Worm (Caenorhabditis elegans) whole organism, late embryonic: ENCODE data around the gene Y76B12C.3.

Source experiments
- C38D4.7 ChIP-seq: fragments of 200-800 bp; sonication (Bioruptor generic); optimal IDR thresholded peaks from 2 replicates; lab custom pipeline; 2018; ENCODE audit warnings: mild to moderate bottlenecking, missing genetic modification characterization, moderate library complexity, missing compliant biosample characterization
- F13H6.1 ChIP-seq: sonication (generic microtip); optimal IDR thresholded peaks from 2 replicates; lab custom pipeline; 2016; ENCODE audit warnings: missing genetic modification characterization, missing compliant biosample characterization
- K02D7.2 ChIP-seq: sonication (generic microtip); optimal IDR thresholded peaks from 2 replicates; lab custom pipeline; 2017; ENCODE audit warnings: mild to moderate bottlenecking, missing genetic modification characterization, missing compliant biosample characterization
- K09A11.1 ChIP-seq: sonication (generic microtip); optimal IDR thresholded peaks from 2 replicates; lab custom pipeline; 2017; ENCODE audit warnings: antibody characterized with exemption, mild to moderate bottlenecking, missing genetic modification characterization, missing compliant biosample characterization; ENCODE audit not compliant: insufficient read depth
- T23F11.4 ChIP-seq: fragments of 200-800 bp; sonication (Bioruptor generic); optimal IDR thresholded peaks from 2 replicates; lab custom pipeline; 2018; ENCODE audit warnings: mild to moderate bottlenecking, missing genetic modification characterization, missing compliant biosample characterization
- Y22D7AL.16 ChIP-seq: sonication (generic microtip); optimal IDR thresholded peaks from 2 replicates; lab custom pipeline; 2016; ENCODE audit warnings: missing genetic modification characterization, missing compliant biosample characterization
- ama-1 ChIP-seq: fragments of 150-350 bp; optimal IDR thresholded peaks from 2 replicates; lab custom pipeline; 2014
- ceh-14 ChIP-seq: sonication (generic microtip); optimal IDR thresholded peaks from 2 replicates; lab custom pipeline; 2016; ENCODE audit warnings: missing genotype, missing genetic modification characterization, missing compliant biosample characterization
- ceh-18 ChIP-seq: sonication (generic microtip); optimal IDR thresholded peaks from 2 replicates; lab custom pipeline; 2016; ENCODE audit warnings: missing genetic modification characterization, missing compliant biosample characterization
- ceh-19 ChIP-seq: fragments of 200-800 bp; sonication (Bioruptor generic); optimal IDR thresholded peaks from 2 replicates; lab custom pipeline; 2018; ENCODE audit warnings: mild to moderate bottlenecking, missing genetic modification characterization, missing compliant biosample characterization
- ceh-2 ChIP-seq: sonication (generic microtip); optimal IDR thresholded peaks from 2 replicates; lab custom pipeline; 2016; ENCODE audit warnings: missing genotype, missing genetic modification characterization, missing compliant biosample characterization
- ceh-31 ChIP-seq: sonication (generic microtip); optimal IDR thresholded peaks from 2 replicates; lab custom pipeline; 2016; ENCODE audit warnings: missing genetic modification characterization, missing compliant biosample characterization
- ceh-6 ChIP-seq: fragments of 200-800 bp; sonication (Bioruptor generic); optimal IDR thresholded peaks from 2 replicates; lab custom pipeline; 2018; ENCODE audit warnings: mild to moderate bottlenecking, missing genetic modification characterization, missing compliant biosample characterization
- che-1 ChIP-seq: sonication (generic microtip); optimal IDR thresholded peaks from 2 replicates; lab custom pipeline; 2016; ENCODE audit warnings: mild to moderate bottlenecking, missing genetic modification characterization, missing compliant biosample characterization
- dmd-4 ChIP-seq: sonication (generic microtip); optimal IDR thresholded peaks from 2 replicates; lab custom pipeline; 2016; ENCODE audit warnings: borderline replicate concordance, missing genetic modification characterization, missing compliant biosample characterization
- dve-1 ChIP-seq: sonication (generic microtip); optimal IDR thresholded peaks from 2 replicates; lab custom pipeline; 2017; ENCODE audit warnings: antibody characterized with exemption, mild to moderate bottlenecking, missing genetic modification characterization, missing compliant biosample characterization
- elt-2 ChIP-seq: sonication (generic microtip); optimal IDR thresholded peaks from 2 replicates; lab custom pipeline; 2016; ENCODE audit warnings: missing genetic modification reagents, missing genetic modification characterization, missing compliant biosample characterization
- fax-1 ChIP-seq: sonication (generic microtip); optimal IDR thresholded peaks from 2 replicates; lab custom pipeline; 2016; ENCODE audit warnings: missing genotype, missing genetic modification characterization, missing compliant biosample characterization
- fkh-6 ChIP-seq: sonication (generic microtip); optimal IDR thresholded peaks from 2 replicates; lab custom pipeline; 2016; ENCODE audit warnings: missing genetic modification characterization, missing compliant biosample characterization
- gmeb-2 ChIP-seq: sonication (generic microtip); optimal IDR thresholded peaks from 2 replicates; lab custom pipeline; 2016; ENCODE audit warnings: missing genetic modification characterization, inconsistent platforms, missing compliant biosample characterization
- hlh-13 ChIP-seq: fragments of 200-800 bp; sonication (Bioruptor generic); optimal IDR thresholded peaks from 2 replicates; lab custom pipeline; 2018; ENCODE audit warnings: mild to moderate bottlenecking, missing genetic modification characterization, missing compliant biosample characterization
- hlh-30 ChIP-seq: sonication (generic microtip); optimal IDR thresholded peaks from 2 replicates; lab custom pipeline; 2017; ENCODE audit warnings: antibody characterized with exemption, missing genetic modification characterization, missing compliant biosample characterization; ENCODE audit not compliant: insufficient read depth
- lin-11 ChIP-seq: fragments of 200-800 bp; sonication (Bioruptor generic); optimal IDR thresholded peaks from 2 replicates; lab custom pipeline; 2018; ENCODE audit warnings: mild to moderate bottlenecking, missing genetic modification characterization, missing compliant biosample characterization
- nfya-1 ChIP-seq: sonication (generic microtip); optimal IDR thresholded peaks from 2 replicates; lab custom pipeline; 2017; ENCODE audit warnings: missing genetic modification characterization, mild to moderate bottlenecking, missing compliant biosample characterization, antibody characterized with exemption, moderate library complexity
- nhr-232 ChIP-seq: sonication (generic microtip); optimal IDR thresholded peaks from 2 replicates; lab custom pipeline; 2016; ENCODE audit warnings: missing genetic modification characterization, missing compliant biosample characterization
- pag-3 ChIP-seq: sonication (generic microtip); optimal IDR thresholded peaks from 2 replicates; lab custom pipeline; 2016; ENCODE audit warnings: missing compliant biosample characterization, missing genetic modification characterization, borderline replicate concordance
- pat-9 ChIP-seq: fragments of 200-800 bp; sonication (Bioruptor generic); optimal IDR thresholded peaks from 2 replicates; lab custom pipeline; 2018; ENCODE audit warnings: mild to moderate bottlenecking, missing genetic modification characterization, moderate library complexity, missing compliant biosample characterization
- pax-1 ChIP-seq: fragments of 150-350 bp; optimal IDR thresholded peaks from 2 replicates; lab custom pipeline; 2014; ENCODE audit warnings: missing biosample characterization, missing genetic modification characterization
- pha-2 ChIP-seq: sonication (generic microtip); optimal IDR thresholded peaks from 2 replicates; lab custom pipeline; 2017; ENCODE audit warnings: mild to moderate bottlenecking, missing genetic modification characterization, missing compliant biosample characterization
- pqm-1 ChIP-seq: sonication (generic microtip); optimal IDR thresholded peaks from 2 replicates; lab custom pipeline; 2016; ENCODE audit warnings: missing genetic modification characterization, missing compliant biosample characterization
- ref-2 ChIP-seq: sonication (generic microtip); optimal IDR thresholded peaks from 2 replicates; lab custom pipeline; 2016; ENCODE audit warnings: missing genetic modification characterization, missing compliant biosample characterization
- rnt-1 ChIP-seq: sonication (generic microtip); optimal IDR thresholded peaks from 2 replicates; lab custom pipeline; 2016; ENCODE audit warnings: missing genetic modification characterization, missing compliant biosample characterization
- sdc-2 ChIP-seq: sonication (generic microtip); optimal IDR thresholded peaks from 2 replicates; lab custom pipeline; 2016; ENCODE audit warnings: missing genotype, missing genetic modification characterization, missing compliant biosample characterization
- sox-4 ChIP-seq: sonication (generic microtip); optimal IDR thresholded peaks from 2 replicates; lab custom pipeline; 2017; ENCODE audit warnings: mild to moderate bottlenecking, missing genetic modification characterization, inconsistent platforms, missing compliant biosample characterization
- syd-9 ChIP-seq: sonication (generic microtip); optimal IDR thresholded peaks from 2 replicates; lab custom pipeline; 2016; ENCODE audit warnings: mild to moderate bottlenecking, missing genetic modification characterization, moderate library complexity, missing compliant biosample characterization
- tbx-2 ChIP-seq: sonication (generic microtip); optimal IDR thresholded peaks from 2 replicates; lab custom pipeline; 2016; ENCODE audit warnings: missing genetic modification characterization, missing compliant biosample characterization
- tbx-7 ChIP-seq: sonication (generic microtip); optimal IDR thresholded peaks from 2 replicates; lab custom pipeline; 2016; ENCODE audit warnings: missing genotype, missing genetic modification characterization, missing compliant biosample characterization
- ttx-3 ChIP-seq: sonication (generic microtip); optimal IDR thresholded peaks from 2 replicates; lab custom pipeline; 2016; ENCODE audit warnings: missing genetic modification reagents, missing genetic modification characterization, missing compliant biosample characterization
- unc-3 ChIP-seq, 2 experiments: fragments of 200-800 bp in 1 of 2; sonication (Bioruptor generic) in 1 of 2; sonication (generic microtip) in 1 of 2; conservative IDR thresholded peaks in 1 of 2; optimal IDR thresholded peaks in 1 of 2; 2 replicates each; pipeline versions ENCODE4 v1.3.6 to Lab custom; 2016 to 2022; ENCODE audit warnings: missing compliant biosample characterization in 2 of 2, missing genetic modification characterization in 2 of 2, missing genetic modification reagents in 1 of 2
- unc-42 ChIP-seq: sonication (generic microtip); optimal IDR thresholded peaks from 2 replicates; lab custom pipeline; 2016; ENCODE audit warnings: missing genotype, missing genetic modification characterization, missing compliant biosample characterization
- unc-86 ChIP-seq: sonication (generic microtip); optimal IDR thresholded peaks from 2 replicates; lab custom pipeline; 2016; ENCODE audit warnings: missing genetic modification characterization, missing compliant biosample characterization
- zip-5 ChIP-seq: sonication (generic microtip); optimal IDR thresholded peaks from 2 replicates; lab custom pipeline; 2016; ENCODE audit warnings: missing genetic modification characterization, missing compliant biosample characterization
- ztf-16 ChIP-seq: sonication (generic microtip); optimal IDR thresholded peaks from 2 replicates; lab custom pipeline; 2017; ENCODE audit warnings: missing genetic modification characterization, missing compliant biosample characterization

The Y76B12C.3 gene

ce11 chrIV:1980961-1981446 lies 7.5 kb downstream of the Y76B12C.3 start, which contains the start of gene Y76B12C.6:
Gene Y76B12C.6 (plus strand): TSS chrIV:1981396.
- TF ChIP-seq K02D7.2 (tag; lab: Kevin White, UChicago): peak; percentile 43
- TF ChIP-seq pax-1: no peak
- no peak for TF ChIP-seq pqm-1
- TF ChIP-seq ceh-14 (tag; lab: Kevin White, UChicago): peak; percentile 52
- no peak for TF ChIP-seq pag-3 (tag; lab: Kevin White, UChicago)
- TF ChIP-seq fax-1 (tag; lab: Kevin White, UChicago): peak; percentile 63
- TF ChIP-seq Y22D7AL.16 (tag; lab: Kevin White, UChicago): peak; percentile 14
- TF ChIP-seq rnt-1 (tag; lab: Kevin White, UChicago): peak; percentile 39
- TF ChIP-seq zip-5: peak; percentile 17
- TF ChIP-seq ttx-3 (tag; lab: Kevin White, UChicago): peak; percentile 60
- peak; percentile 60 for TF ChIP-seq lin-11
- peak; percentile 73 for TF ChIP-seq sox-4 (tag; lab: Kevin White, UChicago)
- TF ChIP-seq dmd-4 (tag; lab: Kevin White, UChicago): peak; percentile 33
- no peak for TF ChIP-seq sdc-2 (tag; lab: Kevin White, UChicago)
- peak; percentile 26 for TF ChIP-seq ref-2 (tag; lab: Kevin White, UChicago)
- peak; percentile 26 for TF ChIP-seq ztf-16 (tag; lab: Kevin White, UChicago)
- no peak for TF ChIP-seq syd-9 (tag; lab: Kevin White, UChicago)
- peak; percentile 51 for TF ChIP-seq ceh-2 (tag; lab: Kevin White, UChicago)
- TF ChIP-seq unc-86 (tag; lab: Kevin White, UChicago): peak; percentile 59
- TF ChIP-seq ceh-31 (tag; lab: Kevin White, UChicago): peak; percentile 39
- TF ChIP-seq unc-42 (tag; lab: Kevin White, UChicago): peak; percentile 61
- peak; percentile 7 for TF ChIP-seq nfya-1 (tag; lab: Kevin White, UChicago)
- TF ChIP-seq pha-2 (tag; lab: Kevin White, UChicago): peak; percentile 18
- TF ChIP-seq hlh-30 (tag; lab: Kevin White, UChicago): no peak
- TF ChIP-seq elt-2 (tag; lab: Kevin White, UChicago): peak; percentile 73
- TF ChIP-seq T23F11.4 (GFP tag; lab: Kevin White, UChicago): peak; percentile 30
- peak; percentile 70 for TF ChIP-seq pat-9
- TF ChIP-seq ceh-18 (tag; lab: Kevin White, UChicago): peak; percentile 7
- no peak for TF ChIP-seq tbx-7 (tag; lab: Kevin White, UChicago)
- TF ChIP-seq dve-1 (tag; lab: Kevin White, UChicago): no peak
- TF ChIP-seq ceh-6 (GFP tag; lab: Kevin White, UChicago): peak; percentile 76
- peak; percentile 52 for TF ChIP-seq F13H6.1 (tag; lab: Kevin White, UChicago)
- TF ChIP-seq fkh-6: peak; percentile 48
- TF ChIP-seq ceh-19 (GFP tag; lab: Kevin White, UChicago): peak; percentile 2
- TF ChIP-seq hlh-13 (GFP tag; lab: Kevin White, UChicago): peak; percentile 34
- TF ChIP-seq nhr-232 (tag; lab: Kevin White, UChicago): peak; percentile 48
- TF ChIP-seq ama-1: no peak
- TF ChIP-seq K09A11.1 (tag; lab: Kevin White, UChicago): no peak
- peak; percentile 56 for TF ChIP-seq C38D4.7 (GFP tag; lab: Kevin White, UChicago)
- TF ChIP-seq gmeb-2 (tag; lab: Kevin White, UChicago): peak; percentile 5
- TF ChIP-seq unc-3 (GFP tag; conservative IDR thresholded peaks at IDR 0.05; lab: Robert Waterston, UW): no peak; the same call in 1 of the 2 replicates
- TF ChIP-seq unc-3 (tag; optimal IDR thresholded peaks at IDR 0.05; lab: Kevin White, UChicago): peak; percentile 31
- peak; percentile 79 for TF ChIP-seq tbx-2
- peak; percentile 66 for TF ChIP-seq che-1 (tag; lab: Kevin White, UChicago)
